Worm (Caenorhabditis elegans): ENCODE measurements around the gene pgp-11.

pgp-11 gene

ce11 chrII:8028246-8028694 lies 24.2 kb upstream of the pgp-11 start (continued):
- TF ChIP-seq ceh-91 (GFP tag; IDR thresholded peaks at IDR 0.05) (peak; percentile 60), snpc-1.3 (tag; optimal IDR thresholded peaks at IDR 0.05; ENCODE audit: insufficient read depth) (no peak), akir-1 (GFP tag; optimal IDR thresholded peaks at IDR 0.05) (peak; percentile 42), rcor-1 (GFP tag; IDR thresholded peaks at IDR 0.05) (peak; percentile 61), hlh-26 (GFP tag; conservative IDR thresholded peaks at IDR 0.05) (no peak), B0019.2 (GFP tag; conservative IDR thresholded peaks at IDR 0.05) (no peak), ceh-27 (GFP tag; optimal IDR thresholded peaks at IDR 0.05) (peak; percentile 87), dpl-1 (GFP tag; optimal IDR thresholded peaks at IDR 0.05) (no peak), unc-62 (GFP tag; optimal IDR thresholded peaks at IDR 0.05) (peak; percentile 68), attf-6 (GFP tag; IDR thresholded peaks at IDR 0.05) (no peak), nhr-120 (GFP tag; IDR thresholded peaks at IDR 0.05) (no peak), F55B11.4 (tag; optimal IDR thresholded peaks at IDR 0.05; ENCODE audit: borderline replicate concordance, insufficient read depth) (no peak), F57C9.4 (tag; optimal IDR thresholded peaks at IDR 0.05) (no peak), C06A6.2 (GFP tag; conservative IDR thresholded peaks at IDR 0.05) (peak; percentile 74), fkh-3 (tag; optimal IDR thresholded peaks at IDR 0.05) (no peak), ceh-79 (tag; optimal IDR thresholded peaks at IDR 0.05) (no peak), sea-2 (GFP tag; IDR thresholded peaks at IDR 0.05) (0 out of 2 replicates have a peak, but pooled peaks have one; percentile 79), somi-1 (GFP tag; optimal IDR thresholded peaks at IDR 0.05) (peak; percentile 86), sptf-2 (GFP tag; optimal IDR thresholded peaks at IDR 0.05) (peak; percentile 18), snpc-1.1 (tag; optimal IDR thresholded peaks at IDR 0.05; ENCODE audit: insufficient read depth) (no peak), B0035.1 (tag; optimal IDR thresholded peaks at IDR 0.05) (peak; percentile 52), lir-1 (GFP tag; conservative IDR thresholded peaks at IDR 0.05) (peak; percentile 95), unc-130 (GFP tag; optimal IDR thresholded peaks at IDR 0.05) (peak; percentile 21), let-526 (GFP tag; IDR thresholded peaks at IDR 0.05) (peak; percentile 88), mxl-1 (tag; optimal IDR thresholded peaks at IDR 0.05) (no peak), F22D6.2 (tag; optimal IDR thresholded peaks at IDR 0.05) (peak; percentile 70), lag-1 (GFP tag; IDR thresholded peaks at IDR 0.05) (no peak), lsy-27 (tag; optimal IDR thresholded peaks at IDR 0.05; ENCODE audit: borderline replicate concordance, insufficient read depth) (no peak), dox-1 (GFP tag; IDR thresholded peaks at IDR 0.05) (peak; percentile 94), T26A5.8 (tag; optimal IDR thresholded peaks at IDR 0.05) (peak; percentile 18), lin-26 (GFP tag; IDR thresholded peaks at IDR 0.05) (peak; percentile 79), ztf-18 (tag; optimal IDR thresholded peaks at IDR 0.05) (peak; percentile 78), lin-54 (GFP tag; optimal IDR thresholded peaks at IDR 0.05) (peak; percentile 78), F23B12.7 (tag; optimal IDR thresholded peaks at IDR 0.05; ENCODE audit: insufficient read depth) (peak; percentile 22), chd-7 (tag; optimal IDR thresholded peaks at IDR 0.05) (peak; percentile 91), zim-3 (tag; optimal IDR thresholded peaks at IDR 0.05) (peak; percentile 47), repo-1 (tag; optimal IDR thresholded peaks at IDR 0.05) (peak; percentile 83), hrde-1 (tag; optimal IDR thresholded peaks at IDR 0.05; ENCODE audit: borderline replicate concordance) (no peak), ceh-58 (GFP tag; IDR thresholded peaks at IDR 0.05) (no peak), aptf-3 (GFP tag; IDR thresholded peaks at IDR 0.05) (no peak), Y95B8A.8 (GFP tag; IDR thresholded peaks at IDR 0.05) (peak; percentile 56; the same call in 1 of the 2 replicates), ztf-22 (GFP tag; optimal IDR thresholded peaks at IDR 0.05) (peak; percentile 72), bed-2 (GFP tag; IDR thresholded peaks at IDR 0.05) (no peak), Y53G8AR.9 (GFP tag; conservative IDR thresholded peaks at IDR 0.05) (0 out of 2 replicates have a peak, but pooled peaks have one; percentile 52), attf-5 (GFP tag; optimal IDR thresholded peaks at IDR 0.05) (peak; percentile 98), pbrm-1 (GFP tag; IDR thresholded peaks at IDR 0.05) (peak; percentile 65), pha-4 (tag; optimal IDR thresholded peaks at IDR 0.05) (no peak), bed-1 (GFP tag; IDR thresholded peaks at IDR 0.05) (no peak)

Measured in whole organism, young adult.